Worm (Caenorhabditis elegans): ENCODE results near the gene F43C9.2.

Gene F43C9.2

ce11 chrX:4808737-4809136 lies 25.3 kb downstream of the F43C9.2 start:
- no peak for TF ChIP-seq swsn-7 (tag; optimal IDR thresholded peaks at IDR 0.05)
- TF ChIP-seq nhr-12 (tag; optimal IDR thresholded peaks at IDR 0.05) = no peak
- no peak for TF ChIP-seq fkh-8 (tag; optimal IDR thresholded peaks at IDR 0.05)
- no peak for TF ChIP-seq vab-15 (tag; optimal IDR thresholded peaks at IDR 0.05)
- no peak for TF ChIP-seq tbx-2 (tag; optimal IDR thresholded peaks at IDR 0.05)
- TF ChIP-seq nhr-85 (tag) = peak; percentile 78
- no peak for TF ChIP-seq efl-1 (optimal IDR thresholded peaks at IDR 0.05)
- TF ChIP-seq efl-1 (GFP tag; optimal IDR thresholded peaks at IDR 0.05 in 1 of 2) = peak in 1 of 2 experiments; percentile 78
- TF ChIP-seq nhr-71 (tag; optimal IDR thresholded peaks at IDR 0.05) = peak; percentile 33
- peak in 4 of 6 experiments; percentile 41 to 64 (median 48) for TF ChIP-seq elt-3 (tag; optimal IDR thresholded peaks at IDR 0.05)
- peak in 1 of 2 experiments; percentile 29 for TF ChIP-seq lsy-2 (tag; optimal IDR thresholded peaks at IDR 0.05)
- peak; percentile 44 for TF ChIP-seq nhr-90 (tag; optimal IDR thresholded peaks at IDR 0.05; ENCODE audit: poor library complexity)
- TF ChIP-seq sup-37 (GFP tag; optimal IDR thresholded peaks at IDR 0.05) = no peak
- peak; percentile 52 for TF ChIP-seq nhr-20 (tag; optimal IDR thresholded peaks at IDR 0.05)
- TF ChIP-seq zip-4 (GFP tag; optimal IDR thresholded peaks at IDR 0.05) = no peak
- TF ChIP-seq blmp-1 (tag; optimal IDR thresholded peaks at IDR 0.05) = peak; percentile 19
- peak; percentile 11 for TF ChIP-seq lin-13 (GFP tag; optimal IDR thresholded peaks at IDR 0.05)
- no peak for TF ChIP-seq isw-1 (GFP tag; IDR thresholded peaks at IDR 0.05)
- peak; percentile 62 for TF ChIP-seq snu-23 (GFP tag; optimal IDR thresholded peaks at IDR 0.05)
- TF ChIP-seq mep-1 (tag; optimal IDR thresholded peaks at IDR 0.05) = peak; percentile 60

DNA sequence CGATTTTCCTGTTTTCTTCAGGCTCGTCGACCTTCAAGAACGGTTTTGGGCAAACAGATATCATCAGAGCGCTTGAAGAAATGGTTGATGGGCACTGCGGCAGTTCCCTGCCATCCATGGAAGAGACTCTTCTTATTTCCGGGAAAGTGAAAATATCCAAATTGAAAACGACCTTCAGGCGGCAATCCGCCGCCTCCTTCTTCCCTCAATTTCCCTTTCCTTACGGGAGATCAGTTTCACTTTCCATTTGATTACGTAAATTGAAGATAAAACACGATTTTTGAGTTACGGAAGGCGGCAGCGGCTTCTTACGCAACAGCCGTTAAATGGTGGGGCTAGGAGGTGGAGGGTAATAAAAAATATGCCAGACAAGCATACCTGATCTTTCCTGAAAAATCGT lies 25.8 kb downstream of the F43C9.2 start:
- TF ChIP-seq ceh-90 (tag; optimal IDR thresholded peaks at IDR 0.05) (no peak), C04F5.9 (tag; optimal IDR thresholded peaks at IDR 0.05) (no peak), ztf-4 (tag; optimal IDR thresholded peaks at IDR 0.05) (no peak), blmp-1 (tag; optimal IDR thresholded peaks at IDR 0.05) (peak; percentile 99), unc-30 (tag; optimal IDR thresholded peaks at IDR 0.05) (no peak), elt-3 (tag; optimal IDR thresholded peaks at IDR 0.05) (peak in 1 of 6 experiments; percentile 15), sptf-1 (tag; optimal IDR thresholded peaks at IDR 0.05) (no peak), lin-13 (GFP tag; optimal IDR thresholded peaks at IDR 0.05) (no peak), lir-3 (tag; optimal IDR thresholded peaks at IDR 0.05; ENCODE audit: poor library complexity) (no peak), egl-27 (tag; optimal IDR thresholded peaks at IDR 0.05) (no peak), lin-35 (GFP tag; optimal IDR thresholded peaks at IDR 0.05) (no peak), nhr-85 (tag) (peak; percentile 60), snu-23 (GFP tag; optimal IDR thresholded peaks at IDR 0.05) (no peak), fkh-8 (tag; optimal IDR thresholded peaks at IDR 0.05) (no peak), ces-1 (GFP tag; optimal IDR thresholded peaks at IDR 0.05) (no peak), nhr-28 (tag; optimal IDR thresholded peaks at IDR 0.05) (no peak), C34B4.2 (tag; optimal IDR thresholded peaks at IDR 0.05) (no peak), unc-130 (tag; optimal IDR thresholded peaks at IDR 0.05) (no peak)

- no peak for TF ChIP-seq ceh-88 (GFP tag; IDR thresholded peaks at IDR 0.05)
- peak in 1 of 2 experiments; percentile 18 for TF ChIP-seq lin-35 (GFP tag; optimal IDR thresholded peaks at IDR 0.05)
- TF ChIP-seq sup-37 (GFP tag; optimal IDR thresholded peaks at IDR 0.05) = no peak
- no peak for TF ChIP-seq C04F5.9 (tag; optimal IDR thresholded peaks at IDR 0.05)
- no peak for TF ChIP-seq nhr-76 (tag; optimal IDR thresholded peaks at IDR 0.05)
- TF ChIP-seq egl-27 (tag; optimal IDR thresholded peaks at IDR 0.05) = no peak
- no peak for TF ChIP-seq efl-3 (GFP tag; optimal IDR thresholded peaks at IDR 0.05)
- TF ChIP-seq jun-1 (tag; optimal IDR thresholded peaks at IDR 0.05) = no peak
- TF ChIP-seq unc-30 (tag; optimal IDR thresholded peaks at IDR 0.05) = no peak
- no peak for TF ChIP-seq hlh-4 (tag; optimal IDR thresholded peaks at IDR 0.05)
- TF ChIP-seq C34B4.2 (tag; optimal IDR thresholded peaks at IDR 0.05) = no peak
- no peak for TF ChIP-seq ces-1 (GFP tag; optimal IDR thresholded peaks at IDR 0.05)
- TF ChIP-seq mab-9 (GFP tag; IDR thresholded peaks at IDR 0.05) = no peak
- TF ChIP-seq mdl-1 (tag; optimal IDR thresholded peaks at IDR 0.05) = no peak
- TF ChIP-seq nhr-90 (tag; optimal IDR thresholded peaks at IDR 0.05; ENCODE audit: poor library complexity) = peak; percentile 57
- no peak for TF ChIP-seq nhr-12 (tag; optimal IDR thresholded peaks at IDR 0.05)
- no peak for TF ChIP-seq Y116A8C.19 (tag; optimal IDR thresholded peaks at IDR 0.05; ENCODE audit: borderline replicate concordance)
- no peak for TF ChIP-seq nhr-11 (tag; optimal IDR thresholded peaks at IDR 0.05)
- TF ChIP-seq fos-1 (tag; optimal IDR thresholded peaks at IDR 0.05) = no peak
- no peak for TF ChIP-seq rnt-1 (tag; optimal IDR thresholded peaks at IDR 0.05)
- TF ChIP-seq alr-1 (tag; optimal IDR thresholded peaks at IDR 0.05; ENCODE audit: borderline replicate concordance) = no peak
- no peak for TF ChIP-seq C16A3.4 (tag; optimal IDR thresholded peaks at IDR 0.05)
- no peak for TF ChIP-seq ceh-82 (tag; optimal IDR thresholded peaks at IDR 0.05)
- peak; percentile 56 for TF ChIP-seq mep-1 (tag; optimal IDR thresholded peaks at IDR 0.05)
- no peak for TF ChIP-seq dsc-1 (tag; optimal IDR thresholded peaks at IDR 0.05)
- TF ChIP-seq unc-62 (GFP tag; optimal IDR thresholded peaks at IDR 0.05) = no peak
Measured at ce11 chrX:4809753-4810424, 26.5 kb downstream of the F43C9.2 start.

Data from whole organism, L1 larva.